Worm (Caenorhabditis elegans) whole organism, L4 larva: ENCODE results near the gene agt-1.

ENCODE experiments used
- F26F4.8 ChIP-seq: fragments of 200-800 bp; sonication (Bioruptor generic); conservative IDR thresholded peaks from 2 replicates; pipeline ENCODE4 v1.3.6; 2022; ENCODE audit warnings: missing genetic modification characterization, missing compliant biosample characterization
- F37D6.2 ChIP-seq: sonication (generic microtip); optimal IDR thresholded peaks from 2 replicates; lab custom pipeline; 2016; ENCODE audit warnings: mild to moderate bottlenecking, missing genetic modification characterization, missing compliant biosample characterization
- F44E2.7 ChIP-seq: fragments of 200-800 bp; sonication (Bioruptor generic); IDR thresholded peaks from 2 replicates; pipeline ENCODE4 v2.1.2; 2022; ENCODE audit warnings: missing genetic modification characterization, missing compliant biosample characterization
- T20F7.1 ChIP-seq: fragments of 200-800 bp; sonication (Bioruptor generic); optimal IDR thresholded peaks from 2 replicates; lab custom pipeline; 2018; ENCODE audit warnings: mild to moderate bottlenecking, missing genetic modification characterization, missing compliant biosample characterization
- Y48G9A.11 ChIP-seq: fragments of 200-800 bp; sonication (Bioruptor generic); IDR thresholded peaks from 2 replicates; pipeline ENCODE4 v1.3.6; 2022; ENCODE audit warnings: missing genetic modification reagents, missing genetic modification characterization, missing compliant biosample characterization
- ZK546.5 ChIP-seq, 2 experiments: sonication (generic microtip); optimal IDR thresholded peaks; 2 replicates each; lab custom pipeline; 2017; ENCODE audit warnings: missing biosample characterization in 2 of 2, missing genetic modification characterization in 2 of 2
- aha-1 ChIP-seq: fragments of 150-350 bp; peaks from one replicate; lab custom pipeline; 2014; ENCODE audit warnings: missing biosample characterization, missing genetic modification characterization
- aly-2 ChIP-seq: sonication (generic microtip); optimal IDR thresholded peaks from 2 replicates; lab custom pipeline; 2018; ENCODE audit warnings: missing biosample characterization, missing genetic modification characterization
- ceh-20 ChIP-seq: fragments of 200-800 bp; sonication (Bioruptor generic); IDR thresholded peaks from 2 replicates; pipeline ENCODE4 v1.3.6; 2022; ENCODE audit warnings: missing genetic modification reagents, missing genetic modification characterization, missing compliant biosample characterization
- daf-12 ChIP-seq: fragments of 150-350 bp; optimal IDR thresholded peaks from 2 replicates; lab custom pipeline; 2014; ENCODE audit warnings: missing biosample characterization, missing genetic modification reagents, missing genetic modification characterization
- daf-16 ChIP-seq, 3 experiments: sonication (generic microtip); optimal IDR thresholded peaks; 2 replicates each; lab custom pipeline; 2016 to 2017; ENCODE audit warnings: missing genetic modification characterization in 3 of 3, missing genetic modification reagents in 3 of 3, mild to moderate bottlenecking in 2 of 3, missing compliant biosample characterization in 2 of 3, missing biosample characterization in 1 of 3, moderate library complexity in 1 of 3
- dmd-6 ChIP-seq: fragments of 200-800 bp; sonication (Bioruptor generic); IDR thresholded peaks from 2 replicates; pipeline ENCODE4 v1.3.6; 2022; ENCODE audit warnings: missing genetic modification reagents, missing genetic modification characterization, missing compliant biosample characterization
- dve-1 ChIP-seq: sonication (generic microtip); optimal IDR thresholded peaks from 2 replicates; lab custom pipeline; 2017; ENCODE audit warnings: antibody characterized with exemption, mild to moderate bottlenecking, missing genetic modification characterization, missing compliant biosample characterization; ENCODE audit not compliant: insufficient read depth
- hlh-11 ChIP-seq: fragments of 200-800 bp; sonication (Bioruptor generic); optimal IDR thresholded peaks from 2 replicates; lab custom pipeline; 2018; ENCODE audit warnings: mild to moderate bottlenecking, missing genetic modification characterization, missing compliant biosample characterization
- hlh-30 ChIP-seq: sonication (generic microtip); optimal IDR thresholded peaks from 2 replicates; lab custom pipeline; 2017; ENCODE audit warnings: antibody characterized with exemption, mild to moderate bottlenecking, missing genetic modification characterization, missing compliant biosample characterization; ENCODE audit not compliant: insufficient read depth
- hmg-1.1 ChIP-seq: fragments of 200-800 bp; sonication (Bioruptor generic); IDR thresholded peaks from 2 replicates; pipeline ENCODE4 v1.3.6; 2022; ENCODE audit warnings: missing genetic modification reagents, missing genetic modification characterization, missing compliant biosample characterization
- lin-1 ChIP-seq: fragments of 200-800 bp; sonication (Bioruptor generic); IDR thresholded peaks from 2 replicates; pipeline ENCODE4 v1.3.6; 2022; ENCODE audit warnings: missing genetic modification reagents, missing genetic modification characterization, missing compliant biosample characterization
- lir-3 ChIP-seq: sonication (generic microtip); optimal IDR thresholded peaks from 2 replicates; lab custom pipeline; 2016; ENCODE audit warnings: mild to moderate bottlenecking, missing genetic modification characterization, missing compliant biosample characterization
- lsy-2 ChIP-seq, 2 experiments: fragments of 150-350 bp in 1 of 2; sonication (generic microtip) in 1 of 2; optimal IDR thresholded peaks; 2 replicates each; lab custom pipeline; 2014 to 2017; ENCODE audit warnings: missing biosample characterization in 2 of 2, missing genetic modification characterization in 2 of 2
- mdl-1 ChIP-seq, 2 experiments: fragments of 150-350 bp in 1 of 2; sonication (generic microtip) in 1 of 2; optimal IDR thresholded peaks; 2 replicates each; lab custom pipeline; 2014 to 2017; ENCODE audit warnings: missing biosample characterization in 2 of 2, missing genetic modification characterization in 2 of 2
- mxl-2 ChIP-seq: fragments of 200-800 bp; sonication (Bioruptor generic); conservative IDR thresholded peaks from 2 replicates; pipeline ENCODE4 v1.3.6; 2022; ENCODE audit warnings: missing genetic modification reagents, missing genetic modification characterization, missing compliant biosample characterization
- mxl-3 ChIP-seq: fragments of 200-800 bp; sonication (Bioruptor generic); optimal IDR thresholded peaks from 2 replicates; lab custom pipeline; 2018; ENCODE audit warnings: mild to moderate bottlenecking, missing genetic modification characterization, missing compliant biosample characterization
- nhr-10 ChIP-seq: fragments of 150-350 bp; optimal IDR thresholded peaks from 2 replicates; lab custom pipeline; 2014; ENCODE audit warnings: missing biosample characterization, missing genetic modification characterization
- nhr-102 ChIP-seq: sonication (generic microtip); optimal IDR thresholded peaks from 2 replicates; lab custom pipeline; 2016; ENCODE audit warnings: mild to moderate bottlenecking, missing genetic modification characterization, moderate library complexity, missing compliant biosample characterization
- nhr-28 ChIP-seq: fragments of 150-350 bp; optimal IDR thresholded peaks from 2 replicates; lab custom pipeline; 2014; ENCODE audit warnings: missing biosample characterization, missing genetic modification characterization
- nhr-41 ChIP-seq: fragments of 200-800 bp; sonication (Bioruptor generic); IDR thresholded peaks from 2 replicates; pipeline ENCODE4 v1.3.6; 2022; ENCODE audit warnings: missing genetic modification reagents, missing genetic modification characterization, missing compliant biosample characterization
- nhr-42 ChIP-seq: fragments of 200-800 bp; sonication (Bioruptor generic); IDR thresholded peaks from 2 replicates; pipeline ENCODE4 v1.3.6; 2022; ENCODE audit warnings: missing genetic modification characterization, missing compliant biosample characterization
- nhr-76 ChIP-seq: fragments of 150-350 bp; optimal IDR thresholded peaks from 2 replicates; lab custom pipeline; 2014; ENCODE audit warnings: missing biosample characterization, missing genetic modification characterization
- nhr-77 ChIP-seq: fragments of 150-350 bp; optimal IDR thresholded peaks from 2 replicates; lab custom pipeline; 2014; ENCODE audit warnings: missing biosample characterization, missing genetic modification characterization
- pha-4 ChIP-seq, 2 experiments: fragments of 150-350 bp in 1 of 2; fragments of 200-800 bp in 1 of 2; sonication (Bioruptor generic) in 1 of 2; IDR thresholded peaks in 1 of 2; optimal IDR thresholded peaks in 1 of 2; 2 replicates each; pipeline versions ENCODE4 v1.3.6 to Lab custom; 2014 to 2022; ENCODE audit warnings: missing genetic modification characterization in 2 of 2, missing genetic modification reagents in 2 of 2, missing biosample characterization in 1 of 2, missing compliant biosample characterization in 1 of 2
- php-3 ChIP-seq: fragments of 200-800 bp; sonication (Bioruptor generic); IDR thresholded peaks from 2 replicates; pipeline ENCODE4 v1.3.6; 2022; ENCODE audit warnings: missing genetic modification reagents, missing genetic modification characterization, missing compliant biosample characterization
- pqm-1 ChIP-seq: sonication (generic microtip); optimal IDR thresholded peaks from 2 replicates; lab custom pipeline; 2017; ENCODE audit warnings: missing biosample characterization, missing genetic modification characterization
- rbr-2 ChIP-seq: sonication (generic microtip); optimal IDR thresholded peaks from 2 replicates; lab custom pipeline; 2016; ENCODE audit warnings: missing genotype, missing genetic modification characterization, missing compliant biosample characterization
- sdz-12 ChIP-seq: fragments of 200-800 bp; sonication (Bioruptor generic); optimal IDR thresholded peaks from 2 replicates; lab custom pipeline; 2018; ENCODE audit warnings: mild to moderate bottlenecking, missing genetic modification characterization, missing compliant biosample characterization
- set-16 ChIP-seq: fragments of 200-800 bp; sonication (Bioruptor generic); IDR thresholded peaks from 2 replicates; pipeline ENCODE4 v1.3.6; 2022; ENCODE audit warnings: missing genetic modification reagents, missing genetic modification characterization, missing compliant biosample characterization
- skn-1 ChIP-seq: fragments of 150-350 bp; optimal IDR thresholded peaks from 2 replicates; lab custom pipeline; 2014; ENCODE audit warnings: missing biosample characterization, missing genetic modification characterization
- snpc-1.2 ChIP-seq: fragments of 200-800 bp; sonication (Bioruptor generic); IDR thresholded peaks from 2 replicates; pipeline ENCODE4 v1.3.6; 2022; ENCODE audit warnings: missing genetic modification reagents, missing genetic modification characterization, missing compliant biosample characterization
- snpc-4 ChIP-seq: fragments of 150-350 bp; optimal IDR thresholded peaks from 2 replicates; lab custom pipeline; 2014; ENCODE audit warnings: missing biosample characterization, missing genetic modification characterization
- spr-1 ChIP-seq: sonication (generic microtip); optimal IDR thresholded peaks from 2 replicates; lab custom pipeline; 2016; ENCODE audit warnings: mild to moderate bottlenecking, missing genetic modification characterization, missing compliant biosample characterization
- tra-1 ChIP-seq: fragments of 200-800 bp; sonication (Bioruptor generic); IDR thresholded peaks from 2 replicates; pipeline ENCODE4 v1.3.6; 2022; ENCODE audit warnings: missing genetic modification reagents, missing genetic modification characterization, missing compliant biosample characterization
- unc-62 ChIP-seq, 3 experiments: fragments of 150-350 bp in 1 of 3; sonication (generic microtip); optimal IDR thresholded peaks in 2 of 3; peaks in 1 of 3; 1 replicate in 1 of 3; 2 replicates in 2 of 3; lab custom pipeline; 2014 to 2017; ENCODE audit warnings: missing biosample characterization in 3 of 3, missing genetic modification characterization in 3 of 3, missing genetic modification reagents in 3 of 3, missing genotype in 1 of 3
- vab-7 ChIP-seq: fragments of 200-800 bp; sonication (Bioruptor generic); IDR thresholded peaks from 2 replicates; pipeline ENCODE4 v1.3.6; 2022; ENCODE audit warnings: missing genetic modification reagents, missing genetic modification characterization, missing compliant biosample characterization
- zip-2 ChIP-seq: fragments of 150-350 bp; optimal IDR thresholded peaks from 2 replicates; lab custom pipeline; 2014; ENCODE audit warnings: missing biosample characterization, missing genetic modification characterization
- ztf-11 ChIP-seq: fragments of 150-350 bp; optimal IDR thresholded peaks from 2 replicates; lab custom pipeline; 2014; ENCODE audit warnings: missing biosample characterization, missing genetic modification characterization
- ztf-7 ChIP-seq: fragments of 150-350 bp; optimal IDR thresholded peaks from 2 replicates; lab custom pipeline; 2014; ENCODE audit warnings: missing biosample characterization, missing genetic modification characterization

Gene agt-1

DNA sequence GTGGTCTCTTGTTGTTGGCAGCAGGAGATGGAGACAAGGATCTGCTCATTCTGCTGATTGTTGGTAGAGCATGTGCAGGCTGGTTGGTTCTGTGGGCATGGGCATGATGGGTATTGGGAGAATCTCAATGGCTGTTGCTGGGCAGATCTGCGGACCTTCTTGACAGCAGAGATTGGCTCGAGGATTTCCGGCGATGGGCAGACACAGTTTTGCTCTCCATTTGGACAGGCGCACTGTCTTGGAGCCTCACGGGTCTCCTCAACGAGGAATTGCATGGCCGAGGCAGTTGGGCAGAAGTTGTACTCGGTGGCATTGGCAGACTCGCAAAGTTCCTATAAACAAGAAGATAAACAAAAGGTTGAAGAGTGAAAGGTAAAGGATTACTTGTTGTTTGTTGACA lies 38.7 kb downstream of the agt-1 start:
- TF ChIP-seq set-16 (GFP tag; lab: Robert Waterston, UW), result peak; percentile 57
- peak; percentile 12 for TF ChIP-seq mxl-3 (GFP tag; lab: Kevin White, UChicago)
- no peak for TF ChIP-seq nhr-10 (tag; lab: Kevin White, UChicago)
- no peak for TF ChIP-seq ztf-7
- no peak for TF ChIP-seq hlh-11 (tag; lab: Kevin White, UChicago)
- 0 out of 2 replicates have a peak, but pooled peaks have one; percentile 18 for TF ChIP-seq hmg-1.1 (GFP tag; lab: Robert Waterston, UW)
- no peak for TF ChIP-seq dve-1 (tag; lab: Kevin White, UChicago)
- TF ChIP-seq, all 104 proteins: peak for 3

DNA sequence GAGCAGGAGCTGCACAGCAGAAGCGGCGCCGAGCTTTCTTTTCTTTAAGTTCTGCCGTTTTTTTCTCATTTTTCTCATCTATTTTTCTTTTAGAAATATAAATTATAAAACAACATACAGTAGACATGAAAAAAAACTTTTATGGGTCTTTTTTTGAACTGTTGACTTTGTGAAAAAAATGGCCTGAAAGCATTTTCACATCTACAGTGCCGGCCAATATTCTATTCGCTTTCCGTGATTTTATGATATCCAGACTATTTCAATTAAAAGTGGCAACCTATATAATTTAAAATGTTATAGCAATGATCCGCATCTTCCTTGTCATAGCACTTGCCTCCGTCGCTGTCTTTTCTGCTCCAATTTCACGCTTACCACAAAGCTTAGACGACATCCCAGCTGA lies 41.2 kb downstream of the agt-1 start, which contains the start of gene far-6:
TSS of gene far-6 (plus strand) at position 301 of the 400 bp plus-strand sequence.
- TF ChIP-seq Y48G9A.11 (no peak), F44E2.7 (GFP tag; lab: Robert Waterston, UW) (no peak), vab-7 (GFP tag; lab: Robert Waterston, UW) (no peak), lir-3 (tag; lab: Kevin White, UChicago) (no peak), sdz-12 (no peak), nhr-41 (GFP tag; lab: Robert Waterston, UW) (no peak), zip-2 (no peak), hmg-1.1 (GFP tag; lab: Robert Waterston, UW) (no peak), spr-1 (tag; lab: Kevin White, UChicago) (no peak)

DNA sequence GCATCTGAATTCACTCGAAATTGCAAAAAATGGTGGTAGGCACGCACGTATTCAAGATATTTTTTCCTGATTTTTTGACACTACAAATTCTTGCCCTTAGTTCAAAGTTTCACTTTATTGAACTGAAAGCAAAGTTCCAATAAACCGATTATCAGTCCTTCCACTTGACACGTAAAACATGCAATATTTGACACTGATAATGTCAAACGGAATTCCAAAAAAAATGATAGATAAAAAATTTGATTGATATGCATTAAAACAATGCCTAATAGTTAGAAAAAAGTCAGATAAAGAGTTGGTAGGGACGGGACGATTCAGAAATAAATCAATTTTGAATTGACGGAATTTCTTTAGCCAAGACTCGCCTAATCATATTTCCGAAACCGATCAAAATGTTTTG lies 42.1 kb downstream of the agt-1 start:
- TF ChIP-seq ZK546.5 (tag; optimal IDR thresholded peaks at IDR 0.05; lab: Kevin White, UChicago) (no peak), nhr-102 (tag; lab: Kevin White, UChicago) (no peak), daf-16 (GFP tag; optimal IDR thresholded peaks at IDR 0.05; lab: Kevin White, UChicago) (no peak), daf-16 (tag; optimal IDR thresholded peaks at IDR 0.05; lab: Kevin White, UChicago) (peak; percentile 72), ztf-7 (no peak), aly-2 (tag; lab: Kevin White, UChicago) (no peak), dve-1 (tag; lab: Kevin White, UChicago) (peak; percentile 94), dmd-6 (GFP tag; lab: Robert Waterston, UW) (peak; percentile 97), php-3 (GFP tag; lab: Robert Waterston, UW) (peak; percentile 83), snpc-1.2 (GFP tag; lab: Robert Waterston, UW) (no peak), ztf-11 (tag; lab: Kevin White, UChicago) (no peak), hlh-30 (tag; lab: Kevin White, UChicago) (peak; percentile 26), rbr-2 (tag; lab: Kevin White, UChicago) (no peak), pha-4 (GFP tag; IDR thresholded peaks at IDR 0.05; lab: Robert Waterston, UW) (no peak), pha-4 (tag; optimal IDR thresholded peaks at IDR 0.05; lab: Kevin White, UChicago) (no peak), mdl-1 (tag; optimal IDR thresholded peaks at IDR 0.05; lab: Kevin White, UChicago) (no peak), spr-1 (tag; lab: Kevin White, UChicago) (no peak), F26F4.8 (GFP tag; lab: Robert Waterston, UW) (no peak), unc-62 (GFP tag; optimal IDR thresholded peaks at IDR 0.05 in 1 of 2; lab: Kevin White, UChicago) (peak in 1 of 2 experiments; percentile 56), unc-62 (tag; optimal IDR thresholded peaks at IDR 0.05; lab: Kevin White, UChicago) (no peak), mxl-2 (GFP tag; lab: Robert Waterston, UW) (no peak), skn-1 (tag; lab: Kevin White, UChicago) (no peak), snpc-4 (tag; lab: Kevin White, UChicago) (no peak), tra-1 (GFP tag; lab: Robert Waterston, UW) (peak; percentile 72; the same call in 1 of the 2 replicates), sdz-12 (no peak), set-16 (GFP tag; lab: Robert Waterston, UW) (no peak), lsy-2 (tag; optimal IDR thresholded peaks at IDR 0.05; lab: Kevin White, UChicago) (peak in 1 of 2 experiments; percentile 39), F37D6.2 (tag; lab: Kevin White, UChicago) (no peak), nhr-42 (no peak), aha-1 (peak; percentile 24), pqm-1 (peak; percentile 96), daf-12 (tag; lab: Kevin White, UChicago) (no peak), T20F7.1 (peak; percentile 35), ceh-20 (peak; percentile 70), nhr-76 (tag; lab: Kevin White, UChicago) (no peak), nhr-41 (GFP tag; lab: Robert Waterston, UW) (no peak), nhr-77 (tag; lab: Kevin White, UChicago) (peak; percentile 91), nhr-28 (tag; lab: Kevin White, UChicago) (peak; percentile 89), lin-1 (GFP tag; lab: Robert Waterston, UW) (peak; percentile 60; the same call in 1 of the 2 replicates)
